Comparison of ENCODE assay signal across 2 fruit fly cellular contexts in the genomic region with DNA sequence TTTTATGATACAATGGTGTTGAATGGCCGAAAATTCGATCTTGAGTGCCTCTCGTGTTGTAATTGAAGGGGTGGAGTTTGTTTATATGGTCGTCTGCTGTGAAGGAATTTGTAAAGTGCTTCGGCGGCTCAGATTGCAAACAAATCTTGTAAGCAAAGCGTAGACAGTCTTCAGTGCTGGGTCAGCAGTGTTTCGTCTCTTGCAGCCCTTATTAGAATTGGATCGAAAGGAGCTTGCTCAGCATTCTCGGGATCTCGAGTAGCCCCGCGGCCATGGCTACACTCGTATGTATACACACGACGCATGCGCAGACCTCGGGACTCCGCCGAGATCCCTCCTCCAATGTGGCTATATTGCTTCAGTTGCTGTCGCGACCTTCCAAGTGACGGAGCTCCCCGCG.
TF ChIP-seq lines count a peak whose summit lies in the region.

No protein-coding gene starts in this region.

- no peak for TF ChIP-seq CTCF in whole organism, embryonic (GFP tag; optimal IDR thresholded peaks at IDR 0.05; lab: Kevin White, UChicago)

TF ChIP-seq in whole organism, adult, 20 proteins besides CTCF, POLR2A, EP300 and RAD21:
- no peak for TF ChIP-seq CG11617 (GFP tag; optimal IDR thresholded peaks at IDR 0.05; lab: Kevin White, UChicago)
- TF ChIP-seq tj (GFP tag; optimal IDR thresholded peaks at IDR 0.05; lab: Kevin White, UChicago): peak; percentile 95
TF ChIP-seq in whole organism, adult: peak in this region for 1.

TF ChIP-seq in whole organism, embryonic, 481 proteins besides CTCF, POLR2A, EP300 and RAD21:
- TF ChIP-seq dmrt99B (tag; optimal IDR thresholded peaks at IDR 0.05; lab: Kevin White, UChicago) (no peak), ewg (GFP tag; optimal IDR thresholded peaks at IDR 0.05; lab: Kevin White, UChicago) (peak; percentile 18), CG3407 (GFP tag; optimal IDR thresholded peaks at IDR 0.05; lab: Kevin White, UChicago) (no peak)
